Fruit fly (Drosophila melanogaster) whole organism, embryonic: ENCODE measurements around the gene PNPase.

ENCODE experiments used
- Adf1 ChIP-seq: fragments of 200-800 bp; sonication (Bioruptor generic); IDR thresholded peaks from 2 replicates; pipeline ENCODE4 v1.3.6; 2022; ENCODE audit warnings: missing biosample characterization, missing genetic modification characterization
- B-H2 ChIP-seq: fragments of 200-800 bp; sonication (Bioruptor generic); optimal IDR thresholded peaks from 2 replicates; lab custom pipeline; 2018; ENCODE audit warnings: missing biosample characterization, mild to moderate bottlenecking, missing genetic modification characterization
- Bgb ChIP-seq: fragments of 200-800 bp; sonication (Bioruptor generic); IDR thresholded peaks from 2 replicates; pipeline ENCODE4 v1.3.6; 2022; ENCODE audit warnings: missing biosample characterization, missing genetic modification characterization; ENCODE audit not compliant: partially characterized antibody
- CG10543 ChIP-seq: fragments of 200-800 bp; sonication (Bioruptor generic); optimal IDR thresholded peaks from 3 replicates; lab custom pipeline; 2017; ENCODE audit warnings: missing biosample characterization, mild to moderate bottlenecking, missing genetic modification characterization, moderate library complexity
- CG11247 ChIP-seq: fragments of 200-800 bp; sonication (Bioruptor generic); IDR thresholded peaks from 2 replicates; pipeline ENCODE4 v1.3.6; 2022; ENCODE audit warnings: missing biosample characterization, missing genetic modification characterization
- CG11456 ChIP-seq: fragments of 200-800 bp; sonication (Bioruptor generic); IDR thresholded peaks from 3 replicates; pipeline ENCODE4 v1.3.6; 2022; ENCODE audit warnings: missing biosample characterization, missing genetic modification characterization
- CG11504 ChIP-seq: fragments of 200-800 bp; sonication (Bioruptor generic); optimal IDR thresholded peaks from 3 replicates; lab custom pipeline; 2019; ENCODE audit warnings: missing biosample characterization, mild to moderate bottlenecking, missing genetic modification characterization, moderate library complexity
- CG11695 ChIP-seq: fragments of 200-800 bp; sonication (Bioruptor generic); IDR thresholded peaks from 3 replicates; pipeline ENCODE4 v1.3.6; 2022; ENCODE audit warnings: missing biosample characterization, missing genetic modification characterization
- CG13894 ChIP-seq: fragments of 200-800 bp; sonication (Bioruptor generic); optimal IDR thresholded peaks from 3 replicates; lab custom pipeline; 2018; ENCODE audit warnings: missing biosample characterization, mild to moderate bottlenecking, missing genetic modification characterization, moderate library complexity
- CG15514 ChIP-seq: fragments of 200-800 bp; sonication (Bioruptor generic); optimal IDR thresholded peaks from 3 replicates; lab custom pipeline; 2017; ENCODE audit warnings: missing biosample characterization, missing genetic modification characterization, mild to moderate bottlenecking, moderate library complexity, missing genetic modification reagents
- CG18599 ChIP-seq: fragments of 200-800 bp; sonication (Bioruptor generic); optimal IDR thresholded peaks from 3 replicates; lab custom pipeline; 2017; ENCODE audit warnings: missing biosample characterization, missing genetic modification characterization, mild to moderate bottlenecking, moderate library complexity, missing genetic modification reagents
- CG3065 ChIP-seq: fragments of 200-800 bp; sonication (Bioruptor generic); optimal IDR thresholded peaks from 2 replicates; lab custom pipeline; 2016; ENCODE audit warnings: missing biosample characterization, missing genetic modification characterization
- CG31224 ChIP-seq: fragments of 200-800 bp; sonication (Bioruptor generic); IDR thresholded peaks from 2 replicates; pipeline ENCODE4 v1.3.6; 2022; ENCODE audit warnings: missing biosample characterization, missing genetic modification characterization
- CG34376 ChIP-seq: fragments of 200-800 bp; sonication (Bioruptor generic); optimal IDR thresholded peaks from 2 replicates; lab custom pipeline; 2018; ENCODE audit warnings: missing biosample characterization, mild to moderate bottlenecking, missing genetic modification characterization
- CG6175 ChIP-seq: fragments of 200-800 bp; sonication (Bioruptor generic); IDR thresholded peaks from 3 replicates; pipeline ENCODE4 v1.3.6; 2022; ENCODE audit warnings: missing biosample characterization, missing genetic modification characterization
- CG7839 ChIP-seq: fragments of 200-800 bp; sonication (Bioruptor generic); optimal IDR thresholded peaks from 3 replicates; lab custom pipeline; 2018; ENCODE audit warnings: missing biosample characterization, mild to moderate bottlenecking, missing genetic modification characterization, moderate library complexity
- CG8290 ChIP-seq, 3 experiments: fragments of 200-800 bp; sonication (Bioruptor generic); optimal IDR thresholded peaks; 2 replicates each; lab custom pipeline; 2016 to 2019; ENCODE audit warnings: missing biosample characterization in 3 of 3, missing genetic modification characterization in 3 of 3, mild to moderate bottlenecking in 2 of 3, moderate library complexity in 1 of 3
- CG9817 ChIP-seq: fragments of 200-800 bp; sonication (Bioruptor generic); optimal IDR thresholded peaks from 2 replicates; lab custom pipeline; 2018; ENCODE audit warnings: missing biosample characterization, mild to moderate bottlenecking, missing genetic modification characterization, moderate library complexity
- CG9932 ChIP-seq: fragments of 200-800 bp; sonication (Bioruptor generic); IDR thresholded peaks from 2 replicates; pipeline ENCODE4 v1.3.6; 2022; ENCODE audit warnings: missing biosample characterization, missing genetic modification characterization
- CoRest ChIP-seq: fragments of 200-800 bp; sonication (Bioruptor generic); optimal IDR thresholded peaks from 3 replicates; lab custom pipeline; 2018; ENCODE audit warnings: missing biosample characterization, mild to moderate bottlenecking, missing genetic modification characterization, moderate library complexity
- Deaf1 ChIP-seq: fragments of 200-800 bp; optimal IDR thresholded peaks from 3 replicates; lab custom pipeline; 2019; ENCODE audit warnings: missing biosample characterization, mild to moderate bottlenecking, missing genetic modification characterization, moderate library complexity
- Dref ChIP-seq: fragments of 200-800 bp; sonication (Bioruptor generic); IDR thresholded peaks from 2 replicates; pipeline ENCODE4 v1.3.6; 2022; ENCODE audit warnings: missing biosample characterization, missing genetic modification characterization
- Drgx ChIP-seq: fragments of 200-800 bp; sonication (Bioruptor generic); IDR thresholded peaks from 2 replicates; pipeline ENCODE4 v1.3.6; 2022; ENCODE audit warnings: missing biosample characterization, missing genetic modification characterization
- Fer3 ChIP-seq: fragments of 200-800 bp; sonication (Bioruptor generic); optimal IDR thresholded peaks from 2 replicates; lab custom pipeline; 2018; ENCODE audit warnings: missing biosample characterization, mild to moderate bottlenecking, missing genetic modification characterization, moderate library complexity
- Hr39 ChIP-seq: fragments of >200 bp; optimal IDR thresholded peaks from 2 replicates; lab custom pipeline; 2017
- Med ChIP-seq: fragments of 200-800 bp; sonication (Bioruptor generic); peaks from one replicate; lab custom pipeline; 2016; ENCODE audit warnings: missing biosample characterization, missing genetic modification characterization, mild to moderate bottlenecking, inconsistent platforms, moderate library complexity
- Rfx ChIP-seq: fragments of 200-800 bp; sonication (Bioruptor generic); IDR thresholded peaks from 2 replicates; pipeline ENCODE4 v1.3.6; 2022; ENCODE audit warnings: missing biosample characterization, missing genetic modification characterization
- abd-A ChIP-seq: fragments of 200-800 bp; sonication (Bioruptor generic); optimal IDR thresholded peaks from 3 replicates; lab custom pipeline; 2019; ENCODE audit warnings: missing biosample characterization, mild to moderate bottlenecking, missing genetic modification characterization, moderate library complexity
- bcd ChIP-seq: fragments of 200-800 bp; sonication (Bioruptor generic); optimal IDR thresholded peaks from 2 replicates; lab custom pipeline; 2017; ENCODE audit warnings: missing biosample characterization, mild to moderate bottlenecking, missing genetic modification characterization
- chinmo ChIP-seq: fragments of 200-800 bp; sonication (Bioruptor generic); IDR thresholded peaks from 4 replicates; pipeline ENCODE4 v1.3.6; 2022; ENCODE audit warnings: missing biosample characterization, missing genetic modification characterization; ENCODE audit not compliant: partially characterized antibody
- crol ChIP-seq: fragments of 200-800 bp; sonication (Bioruptor generic); IDR thresholded peaks from 2 replicates; pipeline ENCODE4 v1.3.6; 2022; ENCODE audit warnings: missing biosample characterization, missing genetic modification characterization
- ems ChIP-seq: fragments of 200-800 bp; sonication (Bioruptor generic); optimal IDR thresholded peaks from 3 replicates; lab custom pipeline; 2016; ENCODE audit warnings: missing biosample characterization, missing genetic modification characterization
- gem ChIP-seq: fragments of 200-800 bp; sonication (Bioruptor generic); optimal IDR thresholded peaks from 2 replicates; lab custom pipeline; 2019; ENCODE audit warnings: missing biosample characterization, mild to moderate bottlenecking, missing genetic modification characterization, moderate library complexity
- grn ChIP-seq: fragments of 200-800 bp; sonication (Bioruptor generic); optimal IDR thresholded peaks from 3 replicates; lab custom pipeline; 2017; ENCODE audit warnings: missing biosample characterization, missing genetic modification characterization
- mirr ChIP-seq: fragments of 200-800 bp; sonication (Bioruptor generic); optimal IDR thresholded peaks from 3 replicates; lab custom pipeline; 2018; ENCODE audit warnings: missing biosample characterization, mild to moderate bottlenecking, missing genetic modification characterization
- nom ChIP-seq: fragments of 200-800 bp; sonication (Bioruptor generic); optimal IDR thresholded peaks from 2 replicates; lab custom pipeline; 2017; ENCODE audit warnings: missing biosample characterization, missing genetic modification characterization, mild to moderate bottlenecking, moderate library complexity, missing genetic modification reagents
- odd ChIP-seq: fragments of 200-800 bp; sonication (Bioruptor generic); optimal IDR thresholded peaks from 2 replicates; lab custom pipeline; 2017; ENCODE audit warnings: missing biosample characterization, mild to moderate bottlenecking, missing genetic modification characterization
- rib ChIP-seq: fragments of 200-800 bp; sonication (Bioruptor generic); IDR thresholded peaks from 2 replicates; pipeline ENCODE4 v1.3.6; 2022; ENCODE audit warnings: missing biosample characterization, missing genetic modification characterization
- sd ChIP-seq: fragments of 200-800 bp; sonication (Bioruptor generic); optimal IDR thresholded peaks from 3 replicates; lab custom pipeline; 2018; ENCODE audit warnings: missing biosample characterization, mild to moderate bottlenecking, missing genetic modification characterization, moderate library complexity
- seq ChIP-seq: fragments of 200-800 bp; sonication (Bioruptor generic); IDR thresholded peaks from 2 replicates; pipeline ENCODE4 v1.3.6; 2022; ENCODE audit warnings: missing biosample characterization, missing genetic modification characterization
- slbo ChIP-seq: fragments of 200-800 bp; sonication (Bioruptor generic); IDR thresholded peaks from 2 replicates; pipeline ENCODE4 v1.3.6; 2022; ENCODE audit warnings: missing biosample characterization, missing genetic modification characterization
- sug ChIP-seq: fragments of 200-800 bp; optimal IDR thresholded peaks from 2 replicates; lab custom pipeline; 2019; ENCODE audit warnings: missing biosample characterization, mild to moderate bottlenecking, missing genetic modification characterization, moderate library complexity
- vvl ChIP-seq: fragments of 200-800 bp; sonication (Bioruptor generic); IDR thresholded peaks from 2 replicates; pipeline ENCODE4 v1.3.6; 2022; ENCODE audit warnings: missing biosample characterization, missing genetic modification characterization

The PNPase gene

dm6 chr3R:31420675-31421074, 15.4 kb upstream of the PNPase start (continued):
- TF ChIP-seq CG10543 (GFP tag; lab: Kevin White, UChicago) (peak; percentile 92), rib (GFP tag; lab: Robert Waterston, UW) (0 out of 2 replicates have a peak, but pooled peaks have one; percentile 52), CG8290 (GFP tag; optimal IDR thresholded peaks at IDR 0.05; lab: Kevin White, UChicago) (no peak), CG8290 (tag; optimal IDR thresholded peaks at IDR 0.05; lab: Kevin White, UChicago) (peak in 1 of 2 experiments; percentile 34), CG13894 (tag; lab: Kevin White, UChicago) (peak; percentile 46), seq (no peak), abd-A (tag; lab: Kevin White, UChicago) (peak; percentile 82), CG34376 (GFP tag; lab: Kevin White, UChicago) (peak; percentile 70), CG3065 (GFP tag; lab: Kevin White, UChicago) (no peak), CG11456 (GFP tag; lab: Robert Waterston, UW) (0 out of 3 replicates have a peak, but pooled peaks have one; percentile 27), CG31224 (GFP tag; lab: Robert Waterston, UW) (no peak), Hr39 (lab: Kevin White, UChicago) (no peak), Rfx (peak; percentile 37; the same call in 1 of the 2 replicates), grn (GFP tag; lab: Kevin White, UChicago) (peak; percentile 56), chinmo (GFP tag; lab: Robert Waterston, UW) (peak; percentile 92; the same call in 3 of the 4 replicates), gem (tag; lab: Kevin White, UChicago) (no peak), CG9817 (tag; lab: Kevin White, UChicago) (peak; percentile 7), slbo (GFP tag; lab: Robert Waterston, UW) (0 out of 2 replicates have a peak, but pooled peaks have one; percentile 28), vvl (GFP tag; lab: Robert Waterston, UW) (peak; percentile 45; the same call in 1 of the 2 replicates), Dref (GFP tag; lab: Robert Waterston, UW) (no peak), CG11695 (GFP tag; lab: Robert Waterston, UW) (peak; percentile 89), CG18599 (GFP tag; lab: Kevin White, UChicago) (peak; percentile 20), CG15514 (GFP tag; lab: Kevin White, UChicago) (peak; percentile 7), CG11247 (GFP tag; lab: Robert Waterston, UW) (0 out of 2 replicates have a peak, but pooled peaks have one; percentile 20), nom (GFP tag; lab: Kevin White, UChicago) (no peak), crol (GFP tag; lab: Robert Waterston, UW) (peak; percentile 55), odd (GFP tag; lab: Kevin White, UChicago) (no peak), Fer3 (tag; lab: Kevin White, UChicago) (peak; percentile 18), CG11504 (tag; lab: Kevin White, UChicago) (no peak), sug (tag; lab: Kevin White, UChicago) (peak; percentile 66), Adf1 (GFP tag; lab: Robert Waterston, UW) (peak; percentile 81), sd (peak; percentile 99), CoRest (tag; lab: Kevin White, UChicago) (no peak), ems (no peak), bcd (GFP tag; lab: Kevin White, UChicago) (peak; percentile 12), Deaf1 (peak; percentile 3), Drgx (GFP tag; lab: Robert Waterston, UW) (no peak), CG7839 (tag; lab: Kevin White, UChicago) (peak; percentile 6), B-H2 (GFP tag; lab: Kevin White, UChicago) (peak; percentile 58), CG6175 (GFP tag; lab: Robert Waterston, UW) (0 out of 3 replicates have a peak, but pooled peaks have one; percentile 47), mirr (GFP tag; lab: Kevin White, UChicago) (peak; percentile 50), CG9932 (GFP tag; lab: Robert Waterston, UW) (peak; percentile 35), Med (GFP tag; lab: Kevin White, UChicago) (peak; percentile 75), Bgb (GFP tag; lab: Robert Waterston, UW) (no peak)
- TF ChIP-seq, all 482 proteins: peak for 38
